Fruit fly (Drosophila melanogaster) whole organism: Measurements from ENCODE around the gene CG34375.

ENCODE experiments used
- CG8478 ChIP-seq: fragments of >200 bp; optimal IDR thresholded peaks from 2 replicates; lab custom pipeline; 2018; ENCODE audit warnings: inconsistent platforms
- Dll ChIP-seq: fragments of >200 bp; optimal IDR thresholded peaks from 2 replicates; lab custom pipeline; 2017
- EcR ChIP-seq, 2 experiments: fragments of >200 bp; optimal IDR thresholded peaks; 2 replicates each; lab custom pipeline; 2017; ENCODE audit warnings: missing biosample characterization in 2 of 2, missing genetic modification characterization in 2 of 2, missing genetic modification reagents in 2 of 2
- pan ChIP-seq: fragments of >200 bp; optimal IDR thresholded peaks from 2 replicates; lab custom pipeline; 2017
- psq ChIP-seq: fragments of >200 bp; optimal IDR thresholded peaks from 2 replicates; lab custom pipeline; 2017
- usp ChIP-seq: fragments of >200 bp; optimal IDR thresholded peaks from 2 replicates; lab custom pipeline; 2017; ENCODE audit warnings: missing biosample characterization, missing genetic modification characterization, mixed read lengths

CG34375 gene

DNA sequence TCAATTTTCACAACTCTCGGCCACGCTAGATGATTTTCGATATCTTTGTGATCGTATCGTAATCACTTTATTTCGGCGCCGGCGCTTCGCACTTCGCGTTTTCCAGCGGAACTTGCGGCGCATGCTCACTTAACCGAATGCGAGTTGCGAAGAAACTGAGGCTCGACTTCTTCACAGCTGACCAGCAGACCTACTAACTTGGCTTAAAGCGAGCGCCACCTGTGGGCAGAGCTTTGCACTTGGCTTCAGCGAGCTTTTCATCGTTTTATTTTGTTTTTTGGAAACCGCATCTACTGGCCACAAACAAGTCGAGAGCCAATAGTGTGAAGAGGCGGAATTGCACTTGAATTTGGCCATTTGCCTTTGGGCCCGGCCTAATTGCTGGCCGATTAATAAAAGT lies at the start of gene CG34375:
Gene CG34375 (minus strand): TSS at position 157 of the 400 bp plus-strand sequence.
- TF ChIP-seq psq (lab: Kevin White, UChicago): no peak
- no peak for TF ChIP-seq pan (lab: Kevin White, UChicago)
- TF ChIP-seq CG8478 (lab: Kevin White, UChicago): no peak

DNA sequence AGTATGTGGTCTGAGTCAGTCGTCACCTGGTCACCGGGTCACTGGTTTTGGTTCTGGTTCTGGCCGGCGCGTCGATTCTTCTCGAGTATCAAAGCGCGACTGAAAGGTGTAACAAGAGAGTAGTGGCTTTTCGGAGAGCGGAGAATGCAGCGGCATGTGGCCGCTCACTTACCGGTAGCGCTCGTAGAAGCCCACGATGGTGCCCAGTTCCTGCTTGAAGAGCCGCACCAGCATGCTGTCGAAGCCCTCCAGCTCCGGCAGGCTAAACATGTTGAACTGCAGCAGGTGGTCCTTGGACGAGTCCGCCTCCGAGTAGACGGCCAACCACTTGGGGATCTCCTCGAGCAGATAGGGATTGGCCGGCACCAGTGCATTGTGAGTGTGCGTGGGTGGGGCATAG lies 48.5 kb upstream of the CG34375 start, which contains the start of gene Ctns:
Gene Ctns (minus strand): TSS at position 101 of the 400 bp plus-strand sequence.
- TF ChIP-seq usp (GFP tag; lab: Kevin White, UChicago): no peak
- TF ChIP-seq pan (lab: Kevin White, UChicago): no peak
- no peak for TF ChIP-seq EcR (GFP tag; optimal IDR thresholded peaks at IDR 0.05; lab: Kevin White, UChicago)
- TF ChIP-seq psq (lab: Kevin White, UChicago): no peak
- TF ChIP-seq Dll (lab: Kevin White, UChicago): no peak
- no peak for TF ChIP-seq CG8478 (lab: Kevin White, UChicago)

DNA sequence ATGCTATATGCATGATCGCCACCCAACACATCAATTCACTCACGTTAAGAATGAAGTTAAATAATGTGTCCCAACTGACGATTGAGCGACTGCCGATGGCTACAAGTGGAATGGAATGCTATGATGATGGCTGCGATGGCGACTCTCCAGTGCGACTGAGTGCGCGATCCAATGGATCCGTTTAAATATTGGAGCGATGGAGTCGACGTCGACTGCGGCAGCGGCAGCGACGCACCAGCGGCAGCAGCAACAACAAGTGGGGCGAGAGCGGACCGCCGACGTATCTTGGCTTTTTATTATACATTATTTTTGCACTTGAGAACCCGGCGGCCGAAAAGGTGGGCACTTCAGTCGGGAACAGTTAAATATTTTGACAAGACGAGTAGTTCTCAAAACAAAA lies 47.0 kb upstream of the CG34375 start:
- TF ChIP-seq usp (GFP tag; lab: Kevin White, UChicago) (no peak), CG8478 (lab: Kevin White, UChicago) (no peak), pan (lab: Kevin White, UChicago) (no peak), psq (lab: Kevin White, UChicago) (no peak), EcR (GFP tag; optimal IDR thresholded peaks at IDR 0.05; lab: Kevin White, UChicago) (no peak), Dll (lab: Kevin White, UChicago) (no peak)

DNA sequence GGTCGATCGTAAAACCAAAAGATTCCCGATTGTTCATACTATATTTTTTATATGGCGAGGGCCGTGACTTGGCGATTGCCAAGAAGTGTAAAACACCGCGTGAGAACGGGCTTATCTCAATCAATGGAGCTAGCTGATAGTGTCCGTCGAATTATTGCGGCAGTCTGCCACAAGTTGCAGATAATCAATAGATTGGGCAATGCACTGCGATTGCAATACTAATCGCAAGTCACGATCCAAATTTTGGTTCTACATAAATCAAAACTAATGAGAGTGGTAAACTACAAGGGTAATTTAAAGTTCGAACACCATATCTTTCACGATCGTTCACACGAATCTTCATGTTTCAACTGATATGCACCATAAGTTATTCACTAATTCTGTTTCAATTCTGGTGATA lies 46.4 kb upstream of the CG34375 start:
- TF ChIP-seq Dll (lab: Kevin White, UChicago) (no peak), EcR (GFP tag; optimal IDR thresholded peaks at IDR 0.05; lab: Kevin White, UChicago) (no peak), psq (lab: Kevin White, UChicago) (no peak), usp (GFP tag; lab: Kevin White, UChicago) (no peak)

DNA sequence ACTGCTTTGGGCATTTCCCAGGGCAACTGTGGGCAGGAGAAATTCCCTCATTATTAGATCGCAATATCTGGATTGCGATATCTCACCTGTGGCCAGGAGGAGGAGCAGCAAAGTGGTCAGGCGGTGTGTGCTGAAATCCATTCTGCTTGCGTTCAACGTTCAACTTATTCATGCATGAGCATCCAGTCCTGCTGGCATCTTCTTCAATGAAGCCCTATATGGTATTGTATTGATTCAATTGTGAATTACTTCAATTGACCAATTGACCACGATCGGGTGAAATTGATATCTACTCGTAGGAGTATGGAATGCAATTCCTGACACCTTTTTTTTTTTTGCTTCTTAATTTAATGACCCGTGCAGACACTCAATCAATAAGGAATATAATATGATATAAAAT lies 45.8 kb upstream of the CG34375 start:
- no peak for TF ChIP-seq pan (lab: Kevin White, UChicago)
- no peak for TF ChIP-seq Dll (lab: Kevin White, UChicago)
- TF ChIP-seq EcR (GFP tag; optimal IDR thresholded peaks at IDR 0.05; lab: Kevin White, UChicago): no peak
- TF ChIP-seq usp (GFP tag; lab: Kevin White, UChicago): no peak
- no peak for TF ChIP-seq psq (lab: Kevin White, UChicago)
- no peak for TF ChIP-seq CG8478 (lab: Kevin White, UChicago)

DNA sequence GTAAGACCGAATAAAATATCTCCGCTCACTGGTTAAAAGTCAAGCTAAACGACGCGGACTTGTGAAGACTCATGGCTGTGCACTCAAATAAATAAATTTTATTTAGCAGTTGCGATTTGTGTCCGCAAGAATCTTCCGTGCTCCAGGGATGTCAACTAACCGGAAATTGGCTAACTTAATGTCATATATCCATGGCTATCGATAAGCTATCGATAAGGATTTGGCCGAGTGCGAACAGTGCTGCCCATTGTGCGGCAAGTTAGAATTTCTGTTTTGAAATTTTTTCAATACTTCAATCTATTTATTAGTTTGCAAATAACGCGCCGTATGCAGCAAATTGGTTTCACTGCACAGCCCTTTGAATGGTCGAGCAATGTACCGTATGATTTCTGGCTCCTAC lies 43.6 kb upstream of the CG34375 start, which contains the start of gene p53:
Gene p53 (minus strand): TSS at position 147 of the 400 bp plus-strand sequence.
- no peak for TF ChIP-seq psq (lab: Kevin White, UChicago)
- TF ChIP-seq EcR (GFP tag; optimal IDR thresholded peaks at IDR 0.05; lab: Kevin White, UChicago): no peak
- TF ChIP-seq usp (GFP tag; lab: Kevin White, UChicago): no peak
- no peak for TF ChIP-seq Dll (lab: Kevin White, UChicago)
- TF ChIP-seq pan (lab: Kevin White, UChicago): no peak
- TF ChIP-seq CG8478 (lab: Kevin White, UChicago): no peak

DNA sequence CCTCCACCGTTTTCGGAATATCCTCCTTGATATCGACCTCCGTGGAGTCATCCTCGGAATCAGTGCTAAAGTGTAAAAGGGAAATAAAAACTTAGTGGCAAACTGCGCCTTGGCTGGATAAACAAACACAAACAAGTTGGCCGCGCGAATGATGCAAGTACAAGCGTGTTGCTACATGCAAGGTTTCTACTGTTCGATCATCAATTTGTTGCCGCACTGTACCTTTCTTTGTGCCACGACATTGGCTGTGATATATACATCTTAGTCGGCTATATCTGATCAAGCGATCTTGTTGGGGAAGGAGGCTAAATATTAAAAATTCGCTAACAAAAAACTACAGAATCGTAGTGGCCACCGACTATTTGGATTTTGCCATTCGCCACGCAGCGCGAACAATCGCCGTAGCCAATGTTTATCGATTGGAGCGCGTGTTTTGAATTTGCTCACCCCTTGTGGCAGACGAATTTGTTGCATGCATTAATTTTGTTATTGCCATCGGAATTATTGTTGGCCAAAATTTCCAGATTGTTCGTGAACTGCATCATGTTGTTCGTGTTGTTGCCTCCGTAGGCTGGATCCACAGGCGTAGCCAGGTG lies 42.9 kb upstream of the CG34375 start:
- TF ChIP-seq usp (GFP tag; lab: Kevin White, UChicago): no peak
- TF ChIP-seq pan (lab: Kevin White, UChicago): no peak
- TF ChIP-seq Dll (lab: Kevin White, UChicago): no peak
- no peak for TF ChIP-seq EcR (GFP tag; optimal IDR thresholded peaks at IDR 0.05; lab: Kevin White, UChicago)
- no peak for TF ChIP-seq CG8478 (lab: Kevin White, UChicago)
- no peak for TF ChIP-seq psq (lab: Kevin White, UChicago)

DNA sequence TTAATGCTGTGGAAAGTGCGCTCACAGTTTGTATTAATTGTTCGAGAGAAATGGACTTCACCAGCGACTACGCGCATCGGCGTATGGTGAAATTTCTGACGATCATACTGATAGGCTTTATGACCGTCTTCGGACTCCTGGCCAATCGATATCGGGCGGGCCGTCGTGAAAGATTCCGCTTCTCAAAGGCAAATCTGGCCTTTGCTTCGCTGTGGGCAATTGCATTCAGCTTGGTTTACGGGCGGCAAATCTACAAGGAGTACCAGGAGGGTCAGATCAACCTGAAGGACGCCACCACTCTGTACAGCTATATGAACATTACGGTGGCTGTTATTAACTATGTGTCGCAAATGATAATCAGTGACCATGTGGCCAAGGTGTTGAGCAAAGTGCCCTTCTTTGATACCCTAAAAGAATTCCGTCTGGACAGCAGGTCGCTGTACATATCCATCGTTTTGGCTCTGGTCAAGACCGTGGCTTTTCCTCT lies 41.3 kb upstream of the CG34375 start, which contains the start of gene Gr94a:
Gene Gr94a (plus strand): TSS at position 51 of the 487 bp plus-strand sequence.
- TF ChIP-seq Dll (lab: Kevin White, UChicago) (no peak), EcR (GFP tag; optimal IDR thresholded peaks at IDR 0.05; lab: Kevin White, UChicago) (no peak), psq (lab: Kevin White, UChicago) (no peak), pan (lab: Kevin White, UChicago) (no peak), usp (GFP tag; lab: Kevin White, UChicago) (no peak), CG8478 (lab: Kevin White, UChicago) (no peak)

DNA sequence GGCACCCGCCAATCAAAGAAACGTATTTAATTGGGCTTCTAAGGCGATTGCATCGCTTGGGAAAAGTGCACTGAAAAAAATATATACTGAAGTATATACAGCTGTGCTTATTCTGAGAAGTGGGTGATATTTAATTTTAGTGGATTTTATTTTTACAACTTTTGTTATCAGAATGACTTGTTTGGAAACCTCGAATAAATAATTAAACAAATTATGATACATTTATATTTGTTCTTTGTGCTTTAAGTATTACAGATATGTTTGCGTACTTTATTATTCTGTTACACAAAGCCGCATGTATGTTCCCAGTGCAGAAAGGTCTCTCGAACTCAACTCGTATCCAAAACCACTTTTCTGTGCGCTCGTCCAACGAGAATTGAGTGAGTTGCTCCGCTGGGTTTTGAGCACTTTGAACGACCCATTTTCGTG lies 38.3 kb upstream of the CG34375 start:
- TF ChIP-seq CG8478 (lab: Kevin White, UChicago): no peak
- TF ChIP-seq pan (lab: Kevin White, UChicago): no peak
- TF ChIP-seq usp (GFP tag; lab: Kevin White, UChicago): no peak
- no peak for TF ChIP-seq EcR (GFP tag; optimal IDR thresholded peaks at IDR 0.05; lab: Kevin White, UChicago)
- TF ChIP-seq psq (lab: Kevin White, UChicago): no peak
- TF ChIP-seq Dll (lab: Kevin White, UChicago): no peak

DNA sequence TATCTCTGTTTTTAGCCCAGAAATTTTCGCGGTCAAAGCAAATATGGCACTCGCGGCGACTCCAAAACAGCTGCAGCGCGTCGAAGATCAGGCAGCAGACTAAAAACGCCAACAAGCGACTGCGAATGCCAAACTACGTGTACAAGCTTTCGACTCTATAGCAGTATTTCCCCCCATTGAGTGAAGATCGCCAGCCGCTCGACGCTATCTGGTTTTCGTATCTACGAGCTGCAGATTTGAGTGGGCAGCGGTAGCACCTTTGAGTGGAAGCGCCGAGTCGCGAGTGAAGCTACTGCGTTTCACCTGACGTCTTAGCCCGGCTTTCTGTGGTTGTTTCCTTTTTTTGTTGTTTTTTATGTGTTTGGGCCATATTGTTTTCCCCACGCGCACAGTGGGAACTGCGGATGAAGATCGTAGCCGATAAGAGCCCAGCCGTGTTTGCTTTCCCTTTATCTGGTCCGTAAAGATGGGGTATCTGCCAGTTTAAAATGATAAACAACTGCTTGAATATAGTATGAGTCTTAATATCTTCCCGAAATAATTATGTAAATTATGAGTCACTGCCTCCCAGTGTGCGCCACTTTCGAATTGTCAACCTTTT lies 37.8 kb upstream of the CG34375 start, which contains the start of gene CG17121:
Gene CG17121 (minus strand): TSS at position 126 of the 601 bp plus-strand sequence.
- no peak for TF ChIP-seq CG8478 (lab: Kevin White, UChicago)

DNA sequence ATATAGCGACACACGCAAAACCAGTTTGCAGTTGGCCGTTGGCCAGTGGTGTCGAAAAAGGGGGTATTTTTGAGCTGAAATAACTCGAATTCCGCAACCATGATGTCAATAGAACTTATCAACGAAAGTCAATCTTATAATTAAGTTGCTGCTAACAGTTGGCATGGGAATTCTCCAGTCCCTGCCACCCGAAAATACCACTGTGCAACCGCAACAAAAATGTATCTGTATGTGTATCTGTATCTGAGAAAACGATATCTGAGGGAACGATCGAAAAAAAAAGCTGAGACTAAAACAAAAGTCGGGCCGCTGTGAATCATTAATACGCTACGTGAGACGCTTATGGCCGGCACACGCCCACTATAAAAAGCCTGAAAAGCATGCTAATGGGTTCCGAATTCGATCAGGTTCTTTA lies 36.2 kb upstream of the CG34375 start:
- TF ChIP-seq EcR (GFP tag; optimal IDR thresholded peaks at IDR 0.05; lab: Kevin White, UChicago) (peak in 1 of 2 experiments; percentile 12), Dll (lab: Kevin White, UChicago) (no peak)
